Worm (Caenorhabditis elegans) whole organism, early embryonic: ENCODE data around the gene C32D5.7.
A peak's percentile ranks its signal among the peaks of the same experiment; 100 is the strongest.

Experiments used
- B0310.2 ChIP-seq: sonication (generic microtip); optimal IDR thresholded peaks from 2 replicates; lab custom pipeline; 2016; ENCODE audit warnings: mild to moderate bottlenecking, missing genetic modification characterization, missing compliant biosample characterization
- F13C5.2 ChIP-seq: sonication (generic microtip); optimal IDR thresholded peaks from 2 replicates; lab custom pipeline; 2017; ENCODE audit warnings: mild to moderate bottlenecking, missing genetic modification characterization, inconsistent platforms, missing compliant biosample characterization
- aly-1 ChIP-seq: sonication (generic microtip); optimal IDR thresholded peaks from 2 replicates; lab custom pipeline; 2016; ENCODE audit warnings: missing genetic modification characterization, missing compliant biosample characterization
- ama-1 ChIP-seq: fragments of 150-350 bp; optimal IDR thresholded peaks from 2 replicates; lab custom pipeline; 2014
- ceh-13 ChIP-seq: fragments of 200-800 bp; sonication (Bioruptor generic); optimal IDR thresholded peaks from 2 replicates; lab custom pipeline; 2018; ENCODE audit warnings: mild to moderate bottlenecking, missing genetic modification characterization, missing compliant biosample characterization
- ceh-36 ChIP-seq: sonication (generic microtip); optimal IDR thresholded peaks from 2 replicates; lab custom pipeline; 2016; ENCODE audit warnings: missing genetic modification characterization, inconsistent platforms, missing compliant biosample characterization
- ets-7 ChIP-seq: sonication (generic microtip); optimal IDR thresholded peaks from 2 replicates; lab custom pipeline; 2016; ENCODE audit warnings: missing genotype, missing genetic modification characterization, missing compliant biosample characterization
- flt-1 ChIP-seq: fragments of 200-800 bp; sonication (Bioruptor generic); IDR thresholded peaks from 2 replicates; pipeline ENCODE4 v1.3.6; 2022; ENCODE audit warnings: missing genetic modification characterization, missing compliant biosample characterization
- hmbx-1 ChIP-seq: sonication (generic microtip); optimal IDR thresholded peaks from 2 replicates; lab custom pipeline; 2016; ENCODE audit warnings: mild to moderate bottlenecking, missing genetic modification characterization, missing compliant biosample characterization
- hmg-4 ChIP-seq: fragments of 200-800 bp; sonication (Bioruptor generic); optimal IDR thresholded peaks from 2 replicates; lab custom pipeline; 2018; ENCODE audit warnings: mild to moderate bottlenecking, missing genetic modification characterization, missing compliant biosample characterization
- hnd-1 ChIP-seq: sonication (generic microtip); optimal IDR thresholded peaks from 2 replicates; lab custom pipeline; 2016; ENCODE audit warnings: missing genetic modification characterization, missing compliant biosample characterization
- pes-1 ChIP-seq: fragments of 200-800 bp; sonication (Bioruptor generic); IDR thresholded peaks from 2 replicates; pipeline ENCODE4 v1.3.6; 2022; ENCODE audit warnings: missing genetic modification reagents, missing genetic modification characterization, missing compliant biosample characterization
- scrt-1 ChIP-seq: fragments of 200-800 bp; sonication (Bioruptor generic); IDR thresholded peaks from 2 replicates; pipeline ENCODE4 v1.3.6; 2022; ENCODE audit warnings: missing genetic modification characterization, missing compliant biosample characterization
- sea-1 ChIP-seq: fragments of 200-800 bp; sonication (Bioruptor generic); conservative IDR thresholded peaks from 2 replicates; pipeline ENCODE4 v1.3.6; 2022; ENCODE audit warnings: missing genetic modification characterization, missing compliant biosample characterization
- tbx-11 ChIP-seq: fragments of 200-800 bp; sonication (Bioruptor generic); IDR thresholded peaks from 2 replicates; pipeline ENCODE4 v1.3.6; 2022; ENCODE audit warnings: missing genetic modification characterization, missing compliant biosample characterization
- tbx-37 ChIP-seq: fragments of 200-800 bp; sonication (Bioruptor generic); conservative IDR thresholded peaks from 2 replicates; pipeline ENCODE4 v1.3.6; 2022; ENCODE audit warnings: missing genetic modification reagents, missing genetic modification characterization, missing compliant biosample characterization
- tra-4 ChIP-seq: sonication (generic microtip); optimal IDR thresholded peaks from 2 replicates; lab custom pipeline; 2017; ENCODE audit warnings: missing genetic modification characterization, missing compliant biosample characterization

The C32D5.7 gene

DNA sequence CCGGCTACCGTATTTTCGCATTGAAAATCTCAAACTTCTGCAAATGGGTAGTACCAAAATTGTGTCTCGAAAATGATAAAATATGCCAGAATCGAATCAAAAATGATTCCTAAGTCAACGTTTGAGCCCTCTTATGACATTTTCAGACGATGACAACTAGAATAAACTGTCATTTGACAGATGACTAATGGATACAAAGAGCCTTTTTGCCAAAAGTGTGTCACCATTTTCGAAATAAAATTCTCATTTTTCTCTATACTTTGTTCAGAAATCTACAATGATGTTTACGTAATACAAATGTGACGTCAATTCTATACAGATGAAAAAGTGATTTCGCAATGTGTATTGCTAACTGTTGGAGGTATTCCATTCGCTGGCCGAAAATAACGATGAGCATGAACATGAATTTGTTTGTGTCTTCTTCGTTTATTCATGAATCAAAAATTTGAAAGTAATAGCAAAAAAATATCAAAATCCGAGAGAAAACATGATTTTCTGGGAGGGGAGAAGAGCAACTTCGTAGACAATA lies 6.8 kb upstream of the C32D5.7 start:
- no peak for TF ChIP-seq pes-1 (GFP tag; lab: Robert Waterston, UW)
- no peak for TF ChIP-seq F13C5.2
- TF ChIP-seq B0310.2 (tag; lab: Kevin White, UChicago) = no peak
- no peak for TF ChIP-seq flt-1 (GFP tag; lab: Robert Waterston, UW)
- no peak for TF ChIP-seq ets-7 (tag; lab: Kevin White, UChicago)
- TF ChIP-seq sea-1 (GFP tag; lab: Robert Waterston, UW) = no peak
- TF ChIP-seq hmbx-1 (tag; lab: Kevin White, UChicago) = peak; percentile 18
- peak; percentile 19 for TF ChIP-seq ceh-36

DNA sequence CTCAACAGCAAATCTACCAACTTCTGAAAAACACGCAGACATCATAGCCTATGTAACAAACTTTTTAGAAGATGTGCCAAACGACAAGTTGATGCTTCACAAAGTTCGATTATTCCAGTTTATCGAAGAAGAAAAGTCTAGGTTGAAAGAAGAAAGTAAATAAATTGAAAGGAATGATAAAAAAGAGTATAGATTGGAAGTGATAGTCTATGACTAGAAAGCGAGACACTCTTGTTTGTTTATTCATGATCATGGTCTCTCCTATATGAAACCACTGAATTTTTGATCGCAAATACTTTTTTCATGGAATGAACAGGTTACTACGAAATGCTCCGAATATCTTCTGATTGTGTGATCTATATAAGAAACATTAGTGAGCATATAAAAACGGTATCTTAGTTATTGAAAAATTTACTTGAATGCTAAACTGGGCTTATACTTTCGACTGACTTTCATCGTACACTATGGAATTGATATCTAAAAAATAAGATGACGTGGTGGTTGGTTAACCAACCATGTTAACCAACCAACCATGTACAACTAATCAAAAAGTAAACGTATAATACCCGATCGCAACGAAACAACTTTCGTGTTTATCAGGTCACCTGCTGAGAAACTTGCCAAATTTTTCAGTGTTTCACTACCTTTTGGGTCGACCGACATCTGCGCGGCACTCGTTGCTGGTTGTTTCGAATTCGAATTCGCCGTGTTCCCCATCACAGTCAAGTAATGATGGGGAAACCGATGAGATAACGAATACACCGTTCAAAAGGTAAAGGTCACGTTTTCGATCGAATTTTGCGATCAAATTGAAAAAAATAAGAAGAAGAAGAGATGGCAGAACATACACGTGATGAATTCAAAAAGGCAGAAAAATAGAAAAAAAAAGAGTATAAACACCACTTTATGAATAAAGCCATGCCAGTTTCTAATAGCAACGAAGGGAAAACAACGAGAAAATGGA lies 5.6 kb upstream of the C32D5.7 start, which contains the start of gene C32D5.8:
TSS of gene C32D5.8 (minus strand) at position 770 of the 964 bp plus-strand sequence.
- TF ChIP-seq tra-4 (tag; lab: Kevin White, UChicago) (no peak), ceh-36 (no peak), ceh-13 (GFP tag; lab: Kevin White, UChicago) (no peak), hmbx-1 (tag; lab: Kevin White, UChicago) (no peak), pes-1 (GFP tag; lab: Robert Waterston, UW) (no peak), sea-1 (GFP tag; lab: Robert Waterston, UW) (no peak), aly-1 (tag; lab: Kevin White, UChicago) (no peak)

DNA sequence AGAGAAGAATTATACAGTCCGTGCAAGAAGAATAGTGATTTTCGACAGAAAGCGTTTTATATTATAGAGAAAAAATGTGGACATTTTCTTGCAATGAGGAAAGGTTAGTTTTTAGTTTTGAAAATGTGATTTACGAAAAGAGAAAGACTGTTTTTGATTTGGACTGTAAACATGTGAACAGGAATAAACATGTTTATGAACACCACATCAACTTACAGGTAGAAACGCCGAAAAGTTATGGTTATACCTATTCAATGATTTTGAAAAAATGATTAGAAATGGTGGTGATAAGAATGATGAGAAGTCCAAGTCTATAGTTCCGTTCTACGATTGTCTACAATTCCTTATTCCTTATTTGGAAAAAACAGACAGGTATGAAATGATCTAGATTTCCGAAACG lies 4.7 kb upstream of the C32D5.7 start:
- TF ChIP-seq aly-1 (tag; lab: Kevin White, UChicago) = no peak
- no peak for TF ChIP-seq tra-4 (tag; lab: Kevin White, UChicago)
- TF ChIP-seq flt-1 (GFP tag; lab: Robert Waterston, UW) = no peak
- no peak for TF ChIP-seq tbx-11
- TF ChIP-seq tbx-37 (GFP tag; lab: Robert Waterston, UW) = no peak

- TF ChIP-seq B0310.2 (tag; lab: Kevin White, UChicago) (no peak), flt-1 (GFP tag; lab: Robert Waterston, UW) (no peak), ceh-13 (GFP tag; lab: Kevin White, UChicago) (no peak), hmg-4 (GFP tag; lab: Kevin White, UChicago) (no peak), tra-4 (tag; lab: Kevin White, UChicago) (no peak), tbx-37 (GFP tag; lab: Robert Waterston, UW) (no peak), hnd-1 (no peak), scrt-1 (GFP tag; lab: Robert Waterston, UW) (no peak)
Measured at ce11 chrII:6343893-6344292, 4.0 kb upstream of the C32D5.7 start, which contains the start of gene txt-18. txt-18 (plus strand) TSS chrII:6344072.

DNA sequence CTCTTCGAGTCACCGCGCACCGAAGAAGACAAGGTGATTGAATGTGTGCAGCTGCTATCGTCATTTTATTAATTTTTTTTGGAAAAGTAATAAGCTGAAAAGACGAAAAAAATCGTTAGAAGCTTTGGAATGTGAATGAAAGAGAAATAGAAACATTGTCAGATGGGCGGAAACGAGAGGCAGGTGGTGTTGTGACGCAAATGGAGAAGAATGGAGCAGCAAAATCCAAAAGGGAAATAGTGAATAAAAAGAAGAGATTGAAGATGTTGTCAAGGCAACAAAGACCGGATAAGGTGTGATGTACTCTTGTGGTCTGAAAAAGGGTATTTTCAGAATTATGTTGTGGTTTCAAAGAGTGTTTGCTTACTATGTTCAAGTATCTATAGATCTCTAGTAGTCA lies 2.6 kb upstream of the C32D5.7 start:
- TF ChIP-seq flt-1 (GFP tag; lab: Robert Waterston, UW) (no peak), tra-4 (tag; lab: Kevin White, UChicago) (no peak), ama-1 (lab: Kevin White, UChicago) (no peak), ets-7 (tag; lab: Kevin White, UChicago) (no peak), hnd-1 (no peak), tbx-37 (GFP tag; lab: Robert Waterston, UW) (no peak), aly-1 (tag; lab: Kevin White, UChicago) (no peak), F13C5.2 (no peak), tbx-11 (no peak), hmbx-1 (tag; lab: Kevin White, UChicago) (no peak), scrt-1 (GFP tag; lab: Robert Waterston, UW) (no peak), ceh-13 (GFP tag; lab: Kevin White, UChicago) (no peak)

ce11 chrII:6341076-6341475 lies 1.2 kb upstream of the C32D5.7 start:
- TF ChIP-seq hnd-1 (no peak), tbx-37 (GFP tag; lab: Robert Waterston, UW) (no peak), B0310.2 (tag; lab: Kevin White, UChicago) (no peak), ets-7 (tag; lab: Kevin White, UChicago) (no peak), hmbx-1 (tag; lab: Kevin White, UChicago) (no peak), ceh-13 (GFP tag; lab: Kevin White, UChicago) (no peak), scrt-1 (GFP tag; lab: Robert Waterston, UW) (no peak), pes-1 (GFP tag; lab: Robert Waterston, UW) (no peak), flt-1 (GFP tag; lab: Robert Waterston, UW) (no peak), aly-1 (tag; lab: Kevin White, UChicago) (no peak), ama-1 (lab: Kevin White, UChicago) (no peak), F13C5.2 (no peak), hmg-4 (GFP tag; lab: Kevin White, UChicago) (no peak), sea-1 (GFP tag; lab: Robert Waterston, UW) (no peak), ceh-36 (no peak), tbx-11 (no peak), tra-4 (tag; lab: Kevin White, UChicago) (no peak)

ce11 chrII:6339511-6339910 lies 337 bp downstream of the C32D5.7 start:
- TF ChIP-seq ama-1 (lab: Kevin White, UChicago) (no peak), tbx-37 (GFP tag; lab: Robert Waterston, UW) (no peak), flt-1 (GFP tag; lab: Robert Waterston, UW) (no peak), scrt-1 (GFP tag; lab: Robert Waterston, UW) (no peak), tra-4 (tag; lab: Kevin White, UChicago) (no peak), hmg-4 (GFP tag; lab: Kevin White, UChicago) (no peak), B0310.2 (tag; lab: Kevin White, UChicago) (no peak), hmbx-1 (tag; lab: Kevin White, UChicago) (no peak), ceh-13 (GFP tag; lab: Kevin White, UChicago) (no peak), F13C5.2 (no peak), ets-7 (tag; lab: Kevin White, UChicago) (no peak), sea-1 (GFP tag; lab: Robert Waterston, UW) (no peak)
